Worm (Caenorhabditis elegans) whole organism, midembryonic: ENCODE measurements around the gene K03B4.2.

Experiments used
- T22C8.4 ChIP-seq: fragments of 200-800 bp; sonication (Bioruptor generic); IDR thresholded peaks from 2 replicates; pipeline ENCODE4 v1.3.6; 2022; ENCODE audit warnings: missing genetic modification characterization, missing compliant biosample characterization
- cog-1 ChIP-seq: sonication (generic microtip); optimal IDR thresholded peaks from 2 replicates; lab custom pipeline; 2016; ENCODE audit warnings: missing genetic modification characterization, missing compliant biosample characterization
- flt-1 ChIP-seq: fragments of 200-800 bp; sonication (Bioruptor generic); IDR thresholded peaks from 2 replicates; pipeline ENCODE4 v1.3.6; 2022; ENCODE audit warnings: missing genetic modification characterization, missing compliant biosample characterization
- med-1 ChIP-seq: sonication (generic microtip); optimal IDR thresholded peaks from 2 replicates; lab custom pipeline; 2017; ENCODE audit warnings: missing genetic modification characterization, mild to moderate bottlenecking, missing compliant biosample characterization, antibody characterized with exemption, missing genetic modification reagents; ENCODE audit not compliant: insufficient read depth
- ref-1 ChIP-seq: fragments of 200-800 bp; sonication (Bioruptor generic); conservative IDR thresholded peaks from 2 replicates; pipeline ENCODE4 v1.3.6; 2022; ENCODE audit warnings: missing genetic modification reagents, missing genetic modification characterization, missing compliant biosample characterization
- tab-1 ChIP-seq: fragments of 200-800 bp; sonication (Bioruptor generic); IDR thresholded peaks from 2 replicates; pipeline ENCODE4 v1.3.6; 2022; ENCODE audit warnings: missing genetic modification characterization, missing compliant biosample characterization
- ztf-23 ChIP-seq: fragments of 200-800 bp; sonication (Bioruptor generic); IDR thresholded peaks from 2 replicates; pipeline ENCODE4 v1.3.6; 2022; ENCODE audit warnings: missing genetic modification reagents, missing genetic modification characterization, missing compliant biosample characterization

DNA sequence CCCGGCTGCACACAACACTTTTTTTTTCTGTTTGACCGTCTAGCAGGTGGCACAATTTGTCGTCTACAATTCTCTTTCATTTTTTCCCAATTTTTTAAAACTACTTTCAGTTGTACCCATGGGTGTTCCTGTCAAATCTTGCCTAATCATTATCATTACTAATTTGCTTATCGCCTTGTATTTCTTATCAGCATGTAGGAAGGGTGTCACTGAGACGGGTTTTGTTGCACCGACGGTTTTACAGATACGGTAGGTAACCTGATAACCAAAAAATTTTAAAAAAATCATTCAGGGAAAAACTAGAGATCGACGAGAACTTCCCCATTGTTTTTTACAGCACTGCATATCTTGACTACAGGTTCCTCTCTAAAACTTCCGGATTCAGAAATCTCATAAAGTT lies 49.9 kb downstream of the K03B4.2 start, which contains the start of gene F39G3.2:
- no peak for TF ChIP-seq T22C8.4 (GFP tag; lab: Robert Waterston, UW)
- no peak for TF ChIP-seq ref-1 (GFP tag; lab: Robert Waterston, UW)
- no peak for TF ChIP-seq ztf-23 (GFP tag; lab: Robert Waterston, UW)
- no peak for TF ChIP-seq tab-1 (GFP tag; lab: Robert Waterston, UW)
- TF ChIP-seq med-1: no peak
- TF ChIP-seq cog-1: no peak
- TF ChIP-seq flt-1: no peak
